Fruit fly (Drosophila melanogaster): ENCODE results near the gene bigmax.

The bigmax gene

dm6 chr3R:27289638-27290037 is 1.3 kb upstream of the bigmax start (continued):
- TF ChIP-seq CG17568 (GFP tag; optimal IDR thresholded peaks at IDR 0.05), result no peak
- no peak for TF ChIP-seq Hey (tag; optimal IDR thresholded peaks at IDR 0.05)
- no peak for TF ChIP-seq org-1 (GFP tag; optimal IDR thresholded peaks at IDR 0.05)
- peak; percentile 37 for TF ChIP-seq CG10543 (GFP tag; optimal IDR thresholded peaks at IDR 0.05)
- peak; percentile 30; the same call in 1 of the 2 replicates for TF ChIP-seq al (GFP tag; IDR thresholded peaks at IDR 0.05)
- TF ChIP-seq bcd (GFP tag; optimal IDR thresholded peaks at IDR 0.05), result peak; percentile 49
- TF ChIP-seq rib (GFP tag; IDR thresholded peaks at IDR 0.05), result no peak
- TF ChIP-seq Rx (GFP tag; IDR thresholded peaks at IDR 0.05), result no peak
- no peak for TF ChIP-seq CG16813 (GFP tag; IDR thresholded peaks at IDR 0.05; ENCODE audit: partially characterized antibody)
- TF ChIP-seq dmrt99B (tag; optimal IDR thresholded peaks at IDR 0.05), result peak; percentile 35
- TF ChIP-seq CG2116 (GFP tag; optimal IDR thresholded peaks at IDR 0.05), result no peak
- peak; percentile 57 for TF ChIP-seq Side (GFP tag; optimal IDR thresholded peaks at IDR 0.05)
- peak; percentile 62 for TF ChIP-seq CG10979 (tag; optimal IDR thresholded peaks at IDR 0.05)
- TF ChIP-seq CG3995 (GFP tag; optimal IDR thresholded peaks at IDR 0.05), result no peak
- peak; percentile 24 for TF ChIP-seq CG6813 (GFP tag; optimal IDR thresholded peaks at IDR 0.05)
- 0 out of 2 replicates have a peak, but pooled peaks have one; percentile 29 for TF ChIP-seq Taf1 (GFP tag; IDR thresholded peaks at IDR 0.05)
- TF ChIP-seq Fer3 (tag; optimal IDR thresholded peaks at IDR 0.05), result peak; percentile 58
- no peak for TF ChIP-seq Ravus (GFP tag; IDR thresholded peaks at IDR 0.05)
- TF ChIP-seq CG15696 (tag; optimal IDR thresholded peaks at IDR 0.05), result peak; percentile 51
- no peak for TF ChIP-seq usp (GFP tag; optimal IDR thresholded peaks at IDR 0.05)
- peak; percentile 14 for TF ChIP-seq CG10209 (GFP tag; optimal IDR thresholded peaks at IDR 0.05)
- TF ChIP-seq CG1602 (GFP tag; optimal IDR thresholded peaks at IDR 0.05), result no peak
- no peak for TF ChIP-seq CG32767 (GFP tag; IDR thresholded peaks at IDR 0.05)
- TF ChIP-seq emc (GFP tag; optimal IDR thresholded peaks at IDR 0.05), result no peak
- peak; percentile 55 for TF ChIP-seq CG18262 (tag; optimal IDR thresholded peaks at IDR 0.05)
- no peak for TF ChIP-seq Dad (GFP tag; optimal IDR thresholded peaks at IDR 0.05)
- TF ChIP-seq CHES-1-like (GFP tag; optimal IDR thresholded peaks at IDR 0.05), result no peak
- TF ChIP-seq cas (GFP tag; IDR thresholded peaks at IDR 0.05), result no peak
- no peak for TF ChIP-seq Spps (tag; optimal IDR thresholded peaks at IDR 0.05)
- TF ChIP-seq D19B (GFP tag; optimal IDR thresholded peaks at IDR 0.05), result peak; percentile 11
- peak; percentile 58 for TF ChIP-seq mam (GFP tag; optimal IDR thresholded peaks at IDR 0.05)
- TF ChIP-seq lmd (GFP tag; IDR thresholded peaks at IDR 0.05), result peak; percentile 44; the same call in 1 of the 2 replicates
- TF ChIP-seq CG17612 (GFP tag; IDR thresholded peaks at IDR 0.05), result no peak
- TF ChIP-seq CG15011 (GFP tag; optimal IDR thresholded peaks at IDR 0.05), result no peak
- peak; percentile 11 for TF ChIP-seq tin (GFP tag; optimal IDR thresholded peaks at IDR 0.05)
- TF ChIP-seq wor (GFP tag; IDR thresholded peaks at IDR 0.05), result no peak
- TF ChIP-seq CG10147 (GFP tag; optimal IDR thresholded peaks at IDR 0.05), result peak; percentile 50
- peak; percentile 29 for TF ChIP-seq Hmr (GFP tag; optimal IDR thresholded peaks at IDR 0.05)
- no peak for TF ChIP-seq CG9609 (GFP tag; optimal IDR thresholded peaks at IDR 0.05)
- TF ChIP-seq Asciz (GFP tag; optimal IDR thresholded peaks at IDR 0.05), result no peak
- no peak for TF ChIP-seq CG11247 (GFP tag; IDR thresholded peaks at IDR 0.05)
- no peak for TF ChIP-seq CG43689 (GFP tag; IDR thresholded peaks at IDR 0.05)
- TF ChIP-seq run (tag; optimal IDR thresholded peaks at IDR 0.05), result no peak
- TF ChIP-seq pnt (GFP tag; optimal IDR thresholded peaks at IDR 0.05), result peak; percentile 10
- TF ChIP-seq dan (GFP tag; IDR thresholded peaks at IDR 0.05), result no peak
- no peak for TF ChIP-seq fd3F (GFP tag; optimal IDR thresholded peaks at IDR 0.05)
- TF ChIP-seq chm (GFP tag; IDR thresholded peaks at IDR 0.05), result 0 out of 2 replicates have a peak, but pooled peaks have one; percentile 21
- no peak for TF ChIP-seq ap (GFP tag; IDR thresholded peaks at IDR 0.05)
- TF ChIP-seq pum (GFP tag; optimal IDR thresholded peaks at IDR 0.05), result no peak
- TF ChIP-seq kni (GFP tag; optimal IDR thresholded peaks at IDR 0.05), result no peak
- TF ChIP-seq Gsc (GFP tag; IDR thresholded peaks at IDR 0.05), result no peak
- no peak for TF ChIP-seq CG6689 (GFP tag; IDR thresholded peaks at IDR 0.05)

All from whole organism, embryonic.